In genomic region chr3R:8979850-8980775, dm6 we compare ENCODE assay signal across 1 fruit fly cellular context.
A peak's percentile ranks its signal among the peaks of the same experiment; 100 is the strongest.
TF ChIP-seq lines count a peak whose summit lies in the region.

No protein-coding gene starts in this region.

TF ChIP-seq in whole organism, embryonic, 481 proteins besides CTCF, POLR2A, EP300 and RAD21 (continued from another document):
- peak; percentile 24 for TF ChIP-seq CoRest (tag; optimal IDR thresholded peaks at IDR 0.05; lab: Kevin White, UChicago)
- no peak for TF ChIP-seq ap (GFP tag; IDR thresholded peaks at IDR 0.05; lab: Robert Waterston, UW)
- peak; percentile 60; the same call in 2 of the 3 replicates for TF ChIP-seq CG16813 (GFP tag; IDR thresholded peaks at IDR 0.05; lab: Robert Waterston, UW; ENCODE audit: partially characterized antibody)
- no peak for TF ChIP-seq CG15011 (GFP tag; optimal IDR thresholded peaks at IDR 0.05; lab: Kevin White, UChicago)
- TF ChIP-seq row (GFP tag; IDR thresholded peaks at IDR 0.05; lab: Robert Waterston, UW), result peak; percentile 44; the same call in 1 of the 3 replicates
- peak; percentile 54 for TF ChIP-seq seq (GFP tag; IDR thresholded peaks at IDR 0.05; lab: Robert Waterston, UW)
- no peak for TF ChIP-seq Nf-YB (GFP tag; optimal IDR thresholded peaks at IDR 0.05; lab: Kevin White, UChicago)
- TF ChIP-seq CG2199 (GFP tag; IDR thresholded peaks at IDR 0.05; lab: Robert Waterston, UW), result peak; percentile 82; the same call in 2 of the 3 replicates
- TF ChIP-seq tgo (GFP tag; IDR thresholded peaks at IDR 0.05; lab: Robert Waterston, UW), result peak; percentile 28; the same call in 1 of the 3 replicates
- TF ChIP-seq CG12769 (tag; optimal IDR thresholded peaks at IDR 0.05; lab: Kevin White, UChicago), result peak; percentile 6
- TF ChIP-seq CG5245 (GFP tag; optimal IDR thresholded peaks at IDR 0.05; lab: Kevin White, UChicago), result no peak
- TF ChIP-seq CG2875 (GFP tag; optimal IDR thresholded peaks at IDR 0.05; lab: Kevin White, UChicago), result peak; percentile 48
- TF ChIP-seq kah (GFP tag; optimal IDR thresholded peaks at IDR 0.05; lab: Kevin White, UChicago), result no peak
- peak; percentile 38 for TF ChIP-seq Nf-YC (tag; optimal IDR thresholded peaks at IDR 0.05; lab: Kevin White, UChicago)
- no peak for TF ChIP-seq unpg (GFP tag; optimal IDR thresholded peaks at IDR 0.05; lab: Kevin White, UChicago)
- no peak for TF ChIP-seq crp (GFP tag; optimal IDR thresholded peaks at IDR 0.05; lab: Kevin White, UChicago)
- TF ChIP-seq scrt (GFP tag; optimal IDR thresholded peaks at IDR 0.05; lab: Kevin White, UChicago), result no peak
- TF ChIP-seq Xrp1 (GFP tag; IDR thresholded peaks at IDR 0.05; lab: Robert Waterston, UW), result 0 out of 2 replicates have a peak, but pooled peaks have one; percentile 30
- no peak for TF ChIP-seq D (optimal IDR thresholded peaks at IDR 0.05; lab: Kevin White, UChicago)
- no peak for TF ChIP-seq D (GFP tag; optimal IDR thresholded peaks at IDR 0.05; lab: Kevin White, UChicago)
- TF ChIP-seq D19B (GFP tag; optimal IDR thresholded peaks at IDR 0.05; lab: Kevin White, UChicago), result peak; percentile 90
- no peak for TF ChIP-seq CG17385 (GFP tag; optimal IDR thresholded peaks at IDR 0.05; lab: Kevin White, UChicago)
- peak; percentile 23 for TF ChIP-seq CG9817 (tag; optimal IDR thresholded peaks at IDR 0.05; lab: Kevin White, UChicago)
- TF ChIP-seq fd96Cb (tag; optimal IDR thresholded peaks at IDR 0.05; lab: Kevin White, UChicago), result no peak
- peak; percentile 18 for TF ChIP-seq pfk (GFP tag; optimal IDR thresholded peaks at IDR 0.05; lab: Kevin White, UChicago)
- TF ChIP-seq CG8089 (GFP tag; optimal IDR thresholded peaks at IDR 0.05; lab: Kevin White, UChicago), result no peak
- TF ChIP-seq CG18619 (GFP tag; optimal IDR thresholded peaks at IDR 0.05; lab: Kevin White, UChicago), result no peak
- no peak for TF ChIP-seq Usf (GFP tag; optimal IDR thresholded peaks at IDR 0.05; lab: Kevin White, UChicago)
- no peak for TF ChIP-seq da (GFP tag; optimal IDR thresholded peaks at IDR 0.05; lab: Kevin White, UChicago)
- TF ChIP-seq CG17186 (GFP tag; optimal IDR thresholded peaks at IDR 0.05; lab: Kevin White, UChicago), result peak; percentile 33
- peak; percentile 9 for TF ChIP-seq Ets97D (GFP tag; optimal IDR thresholded peaks at IDR 0.05; lab: Kevin White, UChicago)
- peak; percentile 1 for TF ChIP-seq gem (tag; optimal IDR thresholded peaks at IDR 0.05; lab: Kevin White, UChicago)
- TF ChIP-seq nerfin-2 (GFP tag; IDR thresholded peaks at IDR 0.05; lab: Robert Waterston, UW; ENCODE audit: partially characterized antibody), result 0 out of 2 replicates have a peak, but pooled peaks have one; percentile 22
- no peak for TF ChIP-seq zfh2 (GFP tag; optimal IDR thresholded peaks at IDR 0.05; lab: Kevin White, UChicago)
- peak; percentile 10 for TF ChIP-seq mirr (GFP tag; optimal IDR thresholded peaks at IDR 0.05; lab: Kevin White, UChicago)
- 0 out of 2 replicates have a peak, but pooled peaks have one; percentile 9 for TF ChIP-seq rib (GFP tag; IDR thresholded peaks at IDR 0.05; lab: Robert Waterston, UW)
- TF ChIP-seq CG14441 (GFP tag; IDR thresholded peaks at IDR 0.05; lab: Robert Waterston, UW), result no peak
- peak; percentile 27 for TF ChIP-seq trem (tag; optimal IDR thresholded peaks at IDR 0.05; lab: Kevin White, UChicago)
- TF ChIP-seq danr (GFP tag; IDR thresholded peaks at IDR 0.05; lab: Robert Waterston, UW), result no peak
- TF ChIP-seq Gsc (GFP tag; IDR thresholded peaks at IDR 0.05; lab: Robert Waterston, UW), result no peak
- peak; percentile 25 for TF ChIP-seq CG7839 (tag; optimal IDR thresholded peaks at IDR 0.05; lab: Kevin White, UChicago)
- TF ChIP-seq HmgD (GFP tag; optimal IDR thresholded peaks at IDR 0.05; lab: Kevin White, UChicago), result peak; percentile 11
- peak; percentile 39 for TF ChIP-seq lab (GFP tag; optimal IDR thresholded peaks at IDR 0.05; lab: Kevin White, UChicago)
- TF ChIP-seq abd-A (tag; optimal IDR thresholded peaks at IDR 0.05; lab: Kevin White, UChicago), result no peak
- no peak for TF ChIP-seq Sry-β (GFP tag; optimal IDR thresholded peaks at IDR 0.05; lab: Kevin White, UChicago)
- TF ChIP-seq Mad (GFP tag; optimal IDR thresholded peaks at IDR 0.05; lab: Kevin White, UChicago), result peak; percentile 14
- peak; percentile 6 for TF ChIP-seq Sry-δ (GFP tag; optimal IDR thresholded peaks at IDR 0.05; lab: Kevin White, UChicago)
- TF ChIP-seq pzg (GFP tag; optimal IDR thresholded peaks at IDR 0.05; lab: Kevin White, UChicago), result peak; percentile 14
- TF ChIP-seq Fer3 (tag; optimal IDR thresholded peaks at IDR 0.05; lab: Kevin White, UChicago), result no peak
- TF ChIP-seq CG10654 (GFP tag; optimal IDR thresholded peaks at IDR 0.05; lab: Kevin White, UChicago), result no peak
- TF ChIP-seq CG4360 (GFP tag; IDR thresholded peaks at IDR 0.05; lab: Robert Waterston, UW), result no peak
